Fruit fly (Drosophila melanogaster): ENCODE data around the gene Cyp303a1.
A peak's percentile ranks its signal among the peaks of the same experiment; 100 is the strongest.

- TF ChIP-seq sv (GFP tag; optimal IDR thresholded peaks at IDR 0.05) (peak; percentile 41), Hr83 (GFP tag; optimal IDR thresholded peaks at IDR 0.05; ENCODE audit: poor library complexity, severe bottlenecking) (peak; percentile 57), OdsH (GFP tag; optimal IDR thresholded peaks at IDR 0.05) (peak; percentile 47), psq (GFP tag; optimal IDR thresholded peaks at IDR 0.05) (peak; percentile 93), usp (GFP tag; optimal IDR thresholded peaks at IDR 0.05) (no peak)
Measured at dm6 chr2L:16286360-16287005, 7.5 kb upstream of the Cyp303a1 start.
